Worm (Caenorhabditis elegans) whole organism, L4 larva: ENCODE data around the gene F41G3.3.

Source experiments
- F10B5.3 ChIP-seq: sonication (generic microtip); optimal IDR thresholded peaks from 2 replicates; lab custom pipeline; 2016; ENCODE audit warnings: mild to moderate bottlenecking, missing genetic modification characterization, missing compliant biosample characterization
- F26F4.8 ChIP-seq: fragments of 200-800 bp; sonication (Bioruptor generic); conservative IDR thresholded peaks from 2 replicates; pipeline ENCODE4 v1.3.6; 2022; ENCODE audit warnings: missing genetic modification characterization, missing compliant biosample characterization
- F37D6.2 ChIP-seq: sonication (generic microtip); optimal IDR thresholded peaks from 2 replicates; lab custom pipeline; 2016; ENCODE audit warnings: mild to moderate bottlenecking, missing genetic modification characterization, missing compliant biosample characterization
- F49E8.2 ChIP-seq: sonication (generic microtip); optimal IDR thresholded peaks from 2 replicates; lab custom pipeline; 2016; ENCODE audit warnings: missing compliant biosample characterization, mild to moderate bottlenecking, missing genetic modification characterization, borderline replicate concordance
- T20F7.1 ChIP-seq: fragments of 200-800 bp; sonication (Bioruptor generic); optimal IDR thresholded peaks from 2 replicates; lab custom pipeline; 2018; ENCODE audit warnings: mild to moderate bottlenecking, missing genetic modification characterization, missing compliant biosample characterization
- T26A8.4 ChIP-seq: fragments of 200-800 bp; sonication (Bioruptor generic); IDR thresholded peaks from 2 replicates; pipeline ENCODE4 v1.3.6; 2022; ENCODE audit warnings: missing genetic modification characterization, missing compliant biosample characterization
- Y105C5A.15 ChIP-seq: fragments of 200-800 bp; sonication (Bioruptor generic); IDR thresholded peaks from 2 replicates; pipeline ENCODE4 v1.3.6; 2022; ENCODE audit warnings: missing genetic modification characterization, missing compliant biosample characterization
- Y5F2A.4 ChIP-seq: fragments of 200-800 bp; sonication (Bioruptor generic); optimal IDR thresholded peaks from 2 replicates; lab custom pipeline; 2018; ENCODE audit warnings: mild to moderate bottlenecking, missing genetic modification characterization, missing compliant biosample characterization
- ZK337.2 ChIP-seq: fragments of 200-800 bp; sonication (Bioruptor generic); IDR thresholded peaks from 2 replicates; pipeline ENCODE4 v1.3.6; 2022; ENCODE audit warnings: missing genetic modification reagents, missing genetic modification characterization, missing compliant biosample characterization
- ZK546.5 ChIP-seq, 2 experiments: sonication (generic microtip); optimal IDR thresholded peaks; 2 replicates each; lab custom pipeline; 2017; ENCODE audit warnings: missing biosample characterization in 2 of 2, missing genetic modification characterization in 2 of 2
- aha-1 ChIP-seq: fragments of 150-350 bp; peaks from one replicate; lab custom pipeline; 2014; ENCODE audit warnings: missing biosample characterization, missing genetic modification characterization
- ceh-28 ChIP-seq: fragments of 150-350 bp; optimal IDR thresholded peaks from 2 replicates; lab custom pipeline; 2014; ENCODE audit warnings: missing biosample characterization, missing genetic modification reagents, missing genetic modification characterization
- ceh-44 ChIP-seq: fragments of 200-800 bp; sonication (Bioruptor generic); IDR thresholded peaks from 2 replicates; pipeline ENCODE4 v1.3.6; 2022; ENCODE audit warnings: missing genetic modification reagents, missing genetic modification characterization, missing compliant biosample characterization
- ceh-82 ChIP-seq: sonication (generic microtip); optimal IDR thresholded peaks from 2 replicates; lab custom pipeline; 2017; ENCODE audit warnings: missing biosample characterization, missing genetic modification characterization
- ces-1 ChIP-seq: fragments of 150-350 bp; sonication (generic microtip); optimal IDR thresholded peaks from 4 replicates; lab custom pipeline; 2014; ENCODE audit warnings: missing biosample characterization, missing genetic modification reagents, missing genetic modification characterization
- daf-16 ChIP-seq, 3 experiments: sonication (generic microtip); optimal IDR thresholded peaks; 2 replicates each; lab custom pipeline; 2016 to 2017; ENCODE audit warnings: missing genetic modification characterization in 3 of 3, missing genetic modification reagents in 3 of 3, mild to moderate bottlenecking in 2 of 3, missing compliant biosample characterization in 2 of 3, missing biosample characterization in 1 of 3, moderate library complexity in 1 of 3
- dpl-1 ChIP-seq: fragments of 150-350 bp; optimal IDR thresholded peaks from 2 replicates; lab custom pipeline; 2014; ENCODE audit warnings: missing biosample characterization, missing genetic modification reagents, missing genetic modification characterization
- duxl-1 ChIP-seq: sonication (generic microtip); optimal IDR thresholded peaks from 2 replicates; lab custom pipeline; 2016; ENCODE audit warnings: mild to moderate bottlenecking, missing genetic modification characterization, moderate library complexity, missing compliant biosample characterization; ENCODE audit not compliant: poor library complexity
- dve-1 ChIP-seq: sonication (generic microtip); optimal IDR thresholded peaks from 2 replicates; lab custom pipeline; 2017; ENCODE audit warnings: antibody characterized with exemption, mild to moderate bottlenecking, missing genetic modification characterization, missing compliant biosample characterization; ENCODE audit not compliant: insufficient read depth
- hif-1 ChIP-seq, 2 experiments: sonication (generic microtip); optimal IDR thresholded peaks; 2 replicates each; lab custom pipeline; 2016 to 2017; ENCODE audit warnings: missing compliant biosample characterization in 2 of 2, missing genetic modification characterization in 2 of 2, missing genetic modification reagents in 2 of 2, missing genotype in 2 of 2, mild to moderate bottlenecking in 1 of 2
- hlh-11 ChIP-seq: fragments of 200-800 bp; sonication (Bioruptor generic); optimal IDR thresholded peaks from 2 replicates; lab custom pipeline; 2018; ENCODE audit warnings: mild to moderate bottlenecking, missing genetic modification characterization, missing compliant biosample characterization
- hlh-30 ChIP-seq: sonication (generic microtip); optimal IDR thresholded peaks from 2 replicates; lab custom pipeline; 2017; ENCODE audit warnings: antibody characterized with exemption, mild to moderate bottlenecking, missing genetic modification characterization, missing compliant biosample characterization; ENCODE audit not compliant: insufficient read depth
- hmg-1.1 ChIP-seq: fragments of 200-800 bp; sonication (Bioruptor generic); IDR thresholded peaks from 2 replicates; pipeline ENCODE4 v1.3.6; 2022; ENCODE audit warnings: missing genetic modification reagents, missing genetic modification characterization, missing compliant biosample characterization
- lin-15B ChIP-seq: fragments of 150-350 bp; sonication (generic microtip); optimal IDR thresholded peaks from 3 replicates; lab custom pipeline; 2014; ENCODE audit warnings: missing biosample characterization, missing genetic modification characterization
- lin-38 ChIP-seq: fragments of 200-800 bp; sonication (Bioruptor generic); IDR thresholded peaks from 2 replicates; pipeline ENCODE4 v1.3.6; 2022; ENCODE audit warnings: missing genetic modification reagents, missing genetic modification characterization, missing compliant biosample characterization
- lir-3 ChIP-seq: sonication (generic microtip); optimal IDR thresholded peaks from 2 replicates; lab custom pipeline; 2016; ENCODE audit warnings: mild to moderate bottlenecking, missing genetic modification characterization, missing compliant biosample characterization
- madf-9 ChIP-seq: fragments of 200-800 bp; sonication (Bioruptor generic); conservative IDR thresholded peaks from 2 replicates; pipeline ENCODE4 v1.3.6; 2022; ENCODE audit warnings: missing genetic modification reagents, missing genetic modification characterization, missing compliant biosample characterization
- mdl-1 ChIP-seq, 2 experiments: fragments of 150-350 bp in 1 of 2; sonication (generic microtip) in 1 of 2; optimal IDR thresholded peaks; 2 replicates each; lab custom pipeline; 2014 to 2017; ENCODE audit warnings: missing biosample characterization in 2 of 2, missing genetic modification characterization in 2 of 2
- mdt-29 ChIP-seq: fragments of 200-800 bp; sonication (Bioruptor generic); IDR thresholded peaks from 2 replicates; pipeline ENCODE4 v1.3.6; 2022; ENCODE audit warnings: missing genetic modification reagents, missing genetic modification characterization, missing compliant biosample characterization
- mep-1 ChIP-seq: fragments of 150-350 bp; sonication (generic microtip); optimal IDR thresholded peaks from 3 replicates; lab custom pipeline; 2014; ENCODE audit warnings: missing biosample characterization, missing genetic modification characterization
- mes-2 ChIP-seq: sonication (generic microtip); optimal IDR thresholded peaks from 2 replicates; lab custom pipeline; 2016; ENCODE audit warnings: missing genotype, mild to moderate bottlenecking, missing genetic modification characterization, missing compliant biosample characterization; ENCODE audit not compliant: poor library complexity, severe bottlenecking
- mxl-3 ChIP-seq: fragments of 200-800 bp; sonication (Bioruptor generic); optimal IDR thresholded peaks from 2 replicates; lab custom pipeline; 2018; ENCODE audit warnings: mild to moderate bottlenecking, missing genetic modification characterization, missing compliant biosample characterization
- nhr-11 ChIP-seq: fragments of 150-350 bp; optimal IDR thresholded peaks from 2 replicates; lab custom pipeline; 2014; ENCODE audit warnings: missing biosample characterization, missing genetic modification characterization
- nhr-111 ChIP-seq: fragments of 200-800 bp; sonication (Bioruptor generic); optimal IDR thresholded peaks from 2 replicates; lab custom pipeline; 2018; ENCODE audit warnings: mild to moderate bottlenecking, missing genetic modification characterization, missing compliant biosample characterization
- nhr-237 ChIP-seq: sonication (generic microtip); optimal IDR thresholded peaks from 2 replicates; lab custom pipeline; 2017; ENCODE audit warnings: missing biosample characterization, missing genetic modification characterization
- nhr-28 ChIP-seq: fragments of 150-350 bp; optimal IDR thresholded peaks from 2 replicates; lab custom pipeline; 2014; ENCODE audit warnings: missing biosample characterization, missing genetic modification characterization
- nhr-41 ChIP-seq: fragments of 200-800 bp; sonication (Bioruptor generic); IDR thresholded peaks from 2 replicates; pipeline ENCODE4 v1.3.6; 2022; ENCODE audit warnings: missing genetic modification reagents, missing genetic modification characterization, missing compliant biosample characterization
- nhr-42 ChIP-seq: fragments of 200-800 bp; sonication (Bioruptor generic); IDR thresholded peaks from 2 replicates; pipeline ENCODE4 v1.3.6; 2022; ENCODE audit warnings: missing genetic modification characterization, missing compliant biosample characterization
- nhr-48 ChIP-seq: sonication (generic microtip); optimal IDR thresholded peaks from 2 replicates; lab custom pipeline; 2016; ENCODE audit warnings: mild to moderate bottlenecking, missing genetic modification characterization, missing compliant biosample characterization
- nhr-76 ChIP-seq: fragments of 150-350 bp; optimal IDR thresholded peaks from 2 replicates; lab custom pipeline; 2014; ENCODE audit warnings: missing biosample characterization, missing genetic modification characterization
- nhr-77 ChIP-seq: fragments of 150-350 bp; optimal IDR thresholded peaks from 2 replicates; lab custom pipeline; 2014; ENCODE audit warnings: missing biosample characterization, missing genetic modification characterization
- pha-4 ChIP-seq, 2 experiments: fragments of 150-350 bp in 1 of 2; fragments of 200-800 bp in 1 of 2; sonication (Bioruptor generic) in 1 of 2; IDR thresholded peaks in 1 of 2; optimal IDR thresholded peaks in 1 of 2; 2 replicates each; pipeline versions ENCODE4 v1.3.6 to Lab custom; 2014 to 2022; ENCODE audit warnings: missing genetic modification characterization in 2 of 2, missing genetic modification reagents in 2 of 2, missing biosample characterization in 1 of 2, missing compliant biosample characterization in 1 of 2
- snpc-1.2 ChIP-seq: fragments of 200-800 bp; sonication (Bioruptor generic); IDR thresholded peaks from 2 replicates; pipeline ENCODE4 v1.3.6; 2022; ENCODE audit warnings: missing genetic modification reagents, missing genetic modification characterization, missing compliant biosample characterization
- spr-1 ChIP-seq: sonication (generic microtip); optimal IDR thresholded peaks from 2 replicates; lab custom pipeline; 2016; ENCODE audit warnings: mild to moderate bottlenecking, missing genetic modification characterization, missing compliant biosample characterization
- spr-3 ChIP-seq: fragments of 200-800 bp; sonication (Bioruptor generic); optimal IDR thresholded peaks from 2 replicates; lab custom pipeline; 2018; ENCODE audit warnings: mild to moderate bottlenecking, missing genetic modification characterization, missing compliant biosample characterization
- tag-97 ChIP-seq: fragments of 200-800 bp; sonication (Bioruptor generic); IDR thresholded peaks from 2 replicates; pipeline ENCODE4 v1.3.6; 2022; ENCODE audit warnings: missing genetic modification characterization, missing compliant biosample characterization
- tra-1 ChIP-seq: fragments of 200-800 bp; sonication (Bioruptor generic); IDR thresholded peaks from 2 replicates; pipeline ENCODE4 v1.3.6; 2022; ENCODE audit warnings: missing genetic modification reagents, missing genetic modification characterization, missing compliant biosample characterization
- vab-7 ChIP-seq: fragments of 200-800 bp; sonication (Bioruptor generic); IDR thresholded peaks from 2 replicates; pipeline ENCODE4 v1.3.6; 2022; ENCODE audit warnings: missing genetic modification reagents, missing genetic modification characterization, missing compliant biosample characterization
- zfp-2 ChIP-seq: sonication (generic microtip); optimal IDR thresholded peaks from 2 replicates; lab custom pipeline; 2016; ENCODE audit warnings: mild to moderate bottlenecking, missing genetic modification characterization, missing compliant biosample characterization

F41G3.3 gene

DNA sequence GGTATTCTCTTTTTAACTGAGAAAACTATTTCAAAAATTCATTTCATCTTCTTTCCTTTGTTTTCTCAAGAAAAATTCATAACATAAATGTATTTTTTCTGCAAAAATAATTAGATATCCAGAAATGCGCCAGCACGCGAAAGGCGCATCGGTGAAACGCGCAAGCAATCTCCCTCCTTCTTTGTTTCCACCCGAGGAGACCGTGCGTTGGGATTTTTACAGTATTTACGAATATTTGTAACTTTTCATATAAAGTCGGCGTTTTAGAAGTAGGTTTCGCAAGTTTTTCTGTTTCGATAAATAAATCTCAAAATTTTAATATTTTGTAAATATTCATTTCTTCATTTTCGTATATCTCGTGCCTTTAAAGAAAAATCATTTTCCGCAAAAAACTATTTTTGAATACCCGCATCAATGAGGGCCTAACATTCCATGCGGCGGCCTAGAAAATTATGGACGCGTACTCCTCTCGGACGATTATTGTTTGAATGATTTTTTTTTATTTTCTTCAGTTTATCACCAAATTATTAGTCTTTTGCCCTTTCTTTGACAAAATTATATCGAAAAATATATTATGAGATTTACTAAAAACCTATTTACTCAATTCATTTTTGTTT lies 20.2 kb downstream of the F41G3.3 start, which contains the start of gene ssup-72:
Gene ssup-72, plus strand, starts transcription at position 181 of the 617 bp plus-strand sequence.
- no peak for TF ChIP-seq nhr-11
- no peak for TF ChIP-seq duxl-1 (tag; lab: Kevin White, UChicago)
- TF ChIP-seq mep-1 (tag; lab: Kevin White, UChicago) = peak; percentile 65
- peak in 1 of 2 experiments; percentile 32 for TF ChIP-seq mdl-1 (tag; optimal IDR thresholded peaks at IDR 0.05; lab: Kevin White, UChicago)
- TF ChIP-seq ces-1 (GFP tag; lab: Kevin White, UChicago) = no peak
- TF ChIP-seq nhr-111 = no peak
- peak; percentile 43; the same call in 1 of the 2 replicates for TF ChIP-seq ZK337.2 (GFP tag; lab: Robert Waterston, UW)
- TF ChIP-seq vab-7 (GFP tag; lab: Robert Waterston, UW) = no peak
- no peak for TF ChIP-seq F26F4.8 (GFP tag; lab: Robert Waterston, UW)
- no peak for TF ChIP-seq lin-15B (tag; lab: Kevin White, UChicago)
- TF ChIP-seq mxl-3 (GFP tag; lab: Kevin White, UChicago) = no peak
- TF ChIP-seq nhr-28 = peak; percentile 2
- no peak for TF ChIP-seq F37D6.2 (tag; lab: Kevin White, UChicago)
- TF ChIP-seq lin-38 = no peak
- no peak for TF ChIP-seq daf-16 (GFP tag; optimal IDR thresholded peaks at IDR 0.05; lab: Kevin White, UChicago)
- TF ChIP-seq daf-16 (tag; optimal IDR thresholded peaks at IDR 0.05; lab: Kevin White, UChicago) = peak; percentile 32
- TF ChIP-seq nhr-42 (GFP tag; lab: Robert Waterston, UW) = no peak
- no peak for TF ChIP-seq tag-97 (GFP tag; lab: Robert Waterston, UW)
- no peak for TF ChIP-seq ceh-28 (tag; lab: Kevin White, UChicago)
- peak; percentile 6 for TF ChIP-seq hlh-11 (tag; lab: Kevin White, UChicago)
- no peak; the same call in 1 of the 2 replicates for TF ChIP-seq madf-9 (GFP tag; lab: Robert Waterston, UW)
- peak; percentile 36 for TF ChIP-seq nhr-48
- TF ChIP-seq ceh-82 = no peak
- TF ChIP-seq Y5F2A.4 = no peak
- no peak for TF ChIP-seq nhr-41
- TF ChIP-seq tra-1 = no peak
- peak; percentile 98 for TF ChIP-seq mes-2
- no peak for TF ChIP-seq lir-3
- no peak for TF ChIP-seq zfp-2 (tag; lab: Kevin White, UChicago)
- peak; percentile 51 for TF ChIP-seq hlh-30 (tag; lab: Kevin White, UChicago)
- TF ChIP-seq F10B5.3 (tag; lab: Kevin White, UChicago) = no peak
- 0 out of 2 replicates have a peak, but pooled peaks have one; percentile 34 for TF ChIP-seq hmg-1.1 (GFP tag; lab: Robert Waterston, UW)
- peak; percentile 42 for TF ChIP-seq spr-1 (tag; lab: Kevin White, UChicago)
- TF ChIP-seq hif-1 (tag; optimal IDR thresholded peaks at IDR 0.05; lab: Kevin White, UChicago) = peak in 1 of 2 experiments; percentile 77
- TF ChIP-seq T26A8.4 (GFP tag; lab: Robert Waterston, UW) = no peak
- peak; percentile 60 for TF ChIP-seq T20F7.1 (GFP tag; lab: Kevin White, UChicago)
- TF ChIP-seq ZK546.5 (tag; optimal IDR thresholded peaks at IDR 0.05; lab: Kevin White, UChicago) = no peak
- TF ChIP-seq Y105C5A.15 (GFP tag; lab: Robert Waterston, UW) = no peak
- TF ChIP-seq spr-3 (GFP tag; lab: Kevin White, UChicago) = no peak
- no peak for TF ChIP-seq mdt-29
- peak; percentile 39 for TF ChIP-seq dve-1 (tag; lab: Kevin White, UChicago)
- TF ChIP-seq nhr-77 = no peak
- TF ChIP-seq F49E8.2 (tag; lab: Kevin White, UChicago) = peak; percentile 60
- TF ChIP-seq nhr-76 (tag; lab: Kevin White, UChicago) = no peak
- TF ChIP-seq dpl-1 (GFP tag; lab: Kevin White, UChicago) = peak; percentile 88
- no peak for TF ChIP-seq nhr-237
- no peak for TF ChIP-seq pha-4 (GFP tag; IDR thresholded peaks at IDR 0.05; lab: Robert Waterston, UW)
- no peak for TF ChIP-seq pha-4 (tag; optimal IDR thresholded peaks at IDR 0.05; lab: Kevin White, UChicago)
- no peak for TF ChIP-seq snpc-1.2
- TF ChIP-seq aha-1 (tag; lab: Kevin White, UChicago) = peak; percentile 5
- TF ChIP-seq ceh-44 (GFP tag; lab: Robert Waterston, UW) = 0 out of 2 replicates have a peak, but pooled peaks have one; percentile 12
